Worm (Caenorhabditis elegans) whole organism, late embryonic: ENCODE results near the gene F13E9.15.
A peak's percentile ranks its signal among the peaks of the same experiment; 100 is the strongest.

ENCODE experiments used
- C08G9.2 ChIP-seq: sonication (generic microtip); optimal IDR thresholded peaks from 2 replicates; lab custom pipeline; 2016; ENCODE audit warnings: mild to moderate bottlenecking, missing genetic modification characterization, moderate library complexity, missing compliant biosample characterization
- C38D4.7 ChIP-seq: fragments of 200-800 bp; sonication (Bioruptor generic); optimal IDR thresholded peaks from 2 replicates; lab custom pipeline; 2018; ENCODE audit warnings: mild to moderate bottlenecking, missing genetic modification characterization, moderate library complexity, missing compliant biosample characterization
- F13H6.1 ChIP-seq: sonication (generic microtip); optimal IDR thresholded peaks from 2 replicates; lab custom pipeline; 2016; ENCODE audit warnings: missing genetic modification characterization, missing compliant biosample characterization
- K09A11.1 ChIP-seq: sonication (generic microtip); optimal IDR thresholded peaks from 2 replicates; lab custom pipeline; 2017; ENCODE audit warnings: antibody characterized with exemption, mild to moderate bottlenecking, missing genetic modification characterization, missing compliant biosample characterization; ENCODE audit not compliant: insufficient read depth
- Y22D7AL.16 ChIP-seq: sonication (generic microtip); optimal IDR thresholded peaks from 2 replicates; lab custom pipeline; 2016; ENCODE audit warnings: missing genetic modification characterization, missing compliant biosample characterization
- ahr-1 ChIP-seq: sonication (generic microtip); optimal IDR thresholded peaks from 2 replicates; lab custom pipeline; 2016; ENCODE audit warnings: missing genetic modification characterization, missing compliant biosample characterization
- ama-1 ChIP-seq: fragments of 150-350 bp; optimal IDR thresholded peaks from 2 replicates; lab custom pipeline; 2014
- ceh-14 ChIP-seq: sonication (generic microtip); optimal IDR thresholded peaks from 2 replicates; lab custom pipeline; 2016; ENCODE audit warnings: missing genotype, missing genetic modification characterization, missing compliant biosample characterization
- ceh-18 ChIP-seq: sonication (generic microtip); optimal IDR thresholded peaks from 2 replicates; lab custom pipeline; 2016; ENCODE audit warnings: missing genetic modification characterization, missing compliant biosample characterization
- ceh-19 ChIP-seq: fragments of 200-800 bp; sonication (Bioruptor generic); optimal IDR thresholded peaks from 2 replicates; lab custom pipeline; 2018; ENCODE audit warnings: mild to moderate bottlenecking, missing genetic modification characterization, missing compliant biosample characterization
- ceh-24 ChIP-seq: sonication (generic microtip); optimal IDR thresholded peaks from 2 replicates; lab custom pipeline; 2016; ENCODE audit warnings: mild to moderate bottlenecking, missing genetic modification characterization, missing compliant biosample characterization
- ceh-30 ChIP-seq: fragments of 150-350 bp; optimal IDR thresholded peaks from 2 replicates; lab custom pipeline; 2014; ENCODE audit warnings: missing biosample characterization, missing genetic modification characterization
- ceh-31 ChIP-seq: sonication (generic microtip); optimal IDR thresholded peaks from 2 replicates; lab custom pipeline; 2016; ENCODE audit warnings: missing genetic modification characterization, missing compliant biosample characterization
- ceh-34 ChIP-seq: sonication (generic microtip); optimal IDR thresholded peaks from 2 replicates; lab custom pipeline; 2016; ENCODE audit warnings: mild to moderate bottlenecking, missing genetic modification characterization, missing compliant biosample characterization
- ceh-45 ChIP-seq: fragments of 200-800 bp; sonication (Bioruptor generic); IDR thresholded peaks from 2 replicates; pipeline ENCODE4 v1.3.6; 2022; ENCODE audit warnings: missing genetic modification reagents, missing genetic modification characterization, missing compliant biosample characterization
- ceh-9 ChIP-seq: sonication (generic microtip); optimal IDR thresholded peaks from 2 replicates; lab custom pipeline; 2016; ENCODE audit warnings: mild to moderate bottlenecking, missing genetic modification characterization, inconsistent platforms, missing compliant biosample characterization
- dmd-4 ChIP-seq: sonication (generic microtip); optimal IDR thresholded peaks from 2 replicates; lab custom pipeline; 2016; ENCODE audit warnings: borderline replicate concordance, missing genetic modification characterization, missing compliant biosample characterization
- dve-1 ChIP-seq: sonication (generic microtip); optimal IDR thresholded peaks from 2 replicates; lab custom pipeline; 2017; ENCODE audit warnings: antibody characterized with exemption, mild to moderate bottlenecking, missing genetic modification characterization, missing compliant biosample characterization
- elt-4 ChIP-seq: sonication (generic microtip); optimal IDR thresholded peaks from 2 replicates; lab custom pipeline; 2016; ENCODE audit warnings: missing genetic modification characterization, missing compliant biosample characterization
- ets-4 ChIP-seq: sonication (generic microtip); optimal IDR thresholded peaks from 2 replicates; lab custom pipeline; 2016; ENCODE audit warnings: missing genetic modification characterization, missing compliant biosample characterization
- eyg-1 ChIP-seq: sonication (generic microtip); optimal IDR thresholded peaks from 2 replicates; lab custom pipeline; 2016; ENCODE audit warnings: missing genotype, missing genetic modification characterization, missing compliant biosample characterization
- fax-1 ChIP-seq: sonication (generic microtip); optimal IDR thresholded peaks from 2 replicates; lab custom pipeline; 2016; ENCODE audit warnings: missing genotype, missing genetic modification characterization, missing compliant biosample characterization
- fkh-10 ChIP-seq: fragments of 150-350 bp; optimal IDR thresholded peaks from 2 replicates; lab custom pipeline; 2014; ENCODE audit warnings: missing biosample characterization, missing genetic modification reagents, missing genetic modification characterization
- fkh-6 ChIP-seq: sonication (generic microtip); optimal IDR thresholded peaks from 2 replicates; lab custom pipeline; 2016; ENCODE audit warnings: missing genetic modification characterization, missing compliant biosample characterization
- hlh-13 ChIP-seq: fragments of 200-800 bp; sonication (Bioruptor generic); optimal IDR thresholded peaks from 2 replicates; lab custom pipeline; 2018; ENCODE audit warnings: mild to moderate bottlenecking, missing genetic modification characterization, missing compliant biosample characterization
- hlh-15 ChIP-seq: sonication (generic microtip); optimal IDR thresholded peaks from 2 replicates; lab custom pipeline; 2016; ENCODE audit warnings: missing genetic modification characterization, missing compliant biosample characterization
- hlh-30 ChIP-seq: sonication (generic microtip); optimal IDR thresholded peaks from 2 replicates; lab custom pipeline; 2017; ENCODE audit warnings: antibody characterized with exemption, missing genetic modification characterization, missing compliant biosample characterization; ENCODE audit not compliant: insufficient read depth
- hlh-6 ChIP-seq: sonication (generic microtip); optimal IDR thresholded peaks from 2 replicates; lab custom pipeline; 2016; ENCODE audit warnings: missing genotype, missing genetic modification characterization, missing compliant biosample characterization
- hlh-8 ChIP-seq: sonication (generic microtip); optimal IDR thresholded peaks from 2 replicates; lab custom pipeline; 2016; ENCODE audit warnings: missing genotype, missing genetic modification characterization, missing compliant biosample characterization
- madf-2 ChIP-seq: sonication (generic microtip); optimal IDR thresholded peaks from 2 replicates; lab custom pipeline; 2017; ENCODE audit warnings: missing genetic modification characterization, missing compliant biosample characterization
- nfya-1 ChIP-seq: sonication (generic microtip); optimal IDR thresholded peaks from 2 replicates; lab custom pipeline; 2017; ENCODE audit warnings: missing genetic modification characterization, mild to moderate bottlenecking, missing compliant biosample characterization, antibody characterized with exemption, moderate library complexity
- nhr-232 ChIP-seq: sonication (generic microtip); optimal IDR thresholded peaks from 2 replicates; lab custom pipeline; 2016; ENCODE audit warnings: missing genetic modification characterization, missing compliant biosample characterization
- pat-9 ChIP-seq: fragments of 200-800 bp; sonication (Bioruptor generic); optimal IDR thresholded peaks from 2 replicates; lab custom pipeline; 2018; ENCODE audit warnings: mild to moderate bottlenecking, missing genetic modification characterization, moderate library complexity, missing compliant biosample characterization
- pax-1 ChIP-seq: fragments of 150-350 bp; optimal IDR thresholded peaks from 2 replicates; lab custom pipeline; 2014; ENCODE audit warnings: missing biosample characterization, missing genetic modification characterization
- pha-2 ChIP-seq: sonication (generic microtip); optimal IDR thresholded peaks from 2 replicates; lab custom pipeline; 2017; ENCODE audit warnings: mild to moderate bottlenecking, missing genetic modification characterization, missing compliant biosample characterization
- pqm-1 ChIP-seq: sonication (generic microtip); optimal IDR thresholded peaks from 2 replicates; lab custom pipeline; 2016; ENCODE audit warnings: missing genetic modification characterization, missing compliant biosample characterization
- pros-1 ChIP-seq: fragments of 150-350 bp; optimal IDR thresholded peaks from 2 replicates; lab custom pipeline; 2014; ENCODE audit warnings: missing biosample characterization, missing genetic modification reagents, missing genetic modification characterization
- ref-2 ChIP-seq: sonication (generic microtip); optimal IDR thresholded peaks from 2 replicates; lab custom pipeline; 2016; ENCODE audit warnings: missing genetic modification characterization, missing compliant biosample characterization
- rnt-1 ChIP-seq: sonication (generic microtip); optimal IDR thresholded peaks from 2 replicates; lab custom pipeline; 2016; ENCODE audit warnings: missing genetic modification characterization, missing compliant biosample characterization
- sdc-2 ChIP-seq: sonication (generic microtip); optimal IDR thresholded peaks from 2 replicates; lab custom pipeline; 2016; ENCODE audit warnings: missing genotype, missing genetic modification characterization, missing compliant biosample characterization
- sox-2 ChIP-seq: fragments of 200-800 bp; sonication (Bioruptor generic); IDR thresholded peaks from 2 replicates; pipeline ENCODE4 v1.3.6; 2022; ENCODE audit warnings: missing genetic modification reagents, missing genetic modification characterization, missing compliant biosample characterization
- sox-4 ChIP-seq: sonication (generic microtip); optimal IDR thresholded peaks from 2 replicates; lab custom pipeline; 2017; ENCODE audit warnings: mild to moderate bottlenecking, missing genetic modification characterization, inconsistent platforms, missing compliant biosample characterization
- syd-9 ChIP-seq: sonication (generic microtip); optimal IDR thresholded peaks from 2 replicates; lab custom pipeline; 2016; ENCODE audit warnings: mild to moderate bottlenecking, missing genetic modification characterization, moderate library complexity, missing compliant biosample characterization
- tbx-2 ChIP-seq: sonication (generic microtip); optimal IDR thresholded peaks from 2 replicates; lab custom pipeline; 2016; ENCODE audit warnings: missing genetic modification characterization, missing compliant biosample characterization
- ttx-3 ChIP-seq: sonication (generic microtip); optimal IDR thresholded peaks from 2 replicates; lab custom pipeline; 2016; ENCODE audit warnings: missing genetic modification reagents, missing genetic modification characterization, missing compliant biosample characterization
- unc-3 ChIP-seq, 2 experiments: fragments of 200-800 bp in 1 of 2; sonication (Bioruptor generic) in 1 of 2; sonication (generic microtip) in 1 of 2; conservative IDR thresholded peaks in 1 of 2; optimal IDR thresholded peaks in 1 of 2; 2 replicates each; pipeline versions ENCODE4 v1.3.6 to Lab custom; 2016 to 2022; ENCODE audit warnings: missing compliant biosample characterization in 2 of 2, missing genetic modification characterization in 2 of 2, missing genetic modification reagents in 1 of 2
- unc-42 ChIP-seq: sonication (generic microtip); optimal IDR thresholded peaks from 2 replicates; lab custom pipeline; 2016; ENCODE audit warnings: missing genotype, missing genetic modification characterization, missing compliant biosample characterization
- unc-55 ChIP-seq: sonication (generic microtip); optimal IDR thresholded peaks from 2 replicates; lab custom pipeline; 2017; ENCODE audit warnings: missing biosample characterization, missing genetic modification reagents, missing genetic modification characterization

The F13E9.15 gene

ce11 chrIV:10935853-10936491 lies 46.3 kb upstream of the F13E9.15 start, which contains the start of gene lgg-2 (continued):
- TF ChIP-seq F13H6.1 (tag; lab: Kevin White, UChicago) (peak; percentile 26), elt-4 (tag; lab: Kevin White, UChicago) (no peak), dve-1 (tag; lab: Kevin White, UChicago) (no peak), ceh-34 (tag; lab: Kevin White, UChicago) (peak; percentile 85), C08G9.2 (tag; lab: Kevin White, UChicago) (peak; percentile 34), unc-55 (GFP tag; lab: Kevin White, UChicago) (peak; percentile 69), hlh-13 (no peak), sox-4 (tag; lab: Kevin White, UChicago) (no peak), hlh-30 (peak; percentile 100), Y22D7AL.16 (tag; lab: Kevin White, UChicago) (no peak), ceh-18 (tag; lab: Kevin White, UChicago) (peak; percentile 90), pha-2 (no peak), unc-42 (peak; percentile 61), syd-9 (tag; lab: Kevin White, UChicago) (no peak), nhr-232 (no peak), ref-2 (tag; lab: Kevin White, UChicago) (peak; percentile 61), ceh-45 (GFP tag; lab: Robert Waterston, UW) (no peak), C38D4.7 (GFP tag; lab: Kevin White, UChicago) (no peak)

ce11 chrIV:10935336-10935735 lies 45.7 kb upstream of the F13E9.15 start:
- peak; percentile 26 for TF ChIP-seq tbx-2
- no peak for TF ChIP-seq hlh-6
- no peak for TF ChIP-seq Y22D7AL.16 (tag; lab: Kevin White, UChicago)
- TF ChIP-seq pax-1 (tag; lab: Kevin White, UChicago), result no peak
- TF ChIP-seq pqm-1 (tag; lab: Kevin White, UChicago), result no peak
- TF ChIP-seq ceh-31 (tag; lab: Kevin White, UChicago), result peak; percentile 47
- TF ChIP-seq dmd-4, result no peak
- no peak for TF ChIP-seq ets-4 (tag; lab: Kevin White, UChicago)
- no peak for TF ChIP-seq eyg-1
- TF ChIP-seq pha-2, result no peak
- no peak for TF ChIP-seq ceh-19
- peak; percentile 50 for TF ChIP-seq nfya-1 (tag; lab: Kevin White, UChicago)
- no peak for TF ChIP-seq unc-3 (GFP tag; conservative IDR thresholded peaks at IDR 0.05; lab: Robert Waterston, UW)
- TF ChIP-seq unc-3 (tag; optimal IDR thresholded peaks at IDR 0.05; lab: Kevin White, UChicago), result no peak
- peak; percentile 37 for TF ChIP-seq ref-2 (tag; lab: Kevin White, UChicago)
- no peak for TF ChIP-seq ttx-3 (tag; lab: Kevin White, UChicago)
- TF ChIP-seq pat-9 (tag; lab: Kevin White, UChicago), result no peak
- no peak for TF ChIP-seq rnt-1 (tag; lab: Kevin White, UChicago)
- no peak for TF ChIP-seq ceh-24 (tag; lab: Kevin White, UChicago)
- TF ChIP-seq sox-4 (tag; lab: Kevin White, UChicago), result no peak
- no peak for TF ChIP-seq ceh-9 (tag; lab: Kevin White, UChicago)
- peak; percentile 43 for TF ChIP-seq pros-1 (tag; lab: Kevin White, UChicago)
- TF ChIP-seq ama-1 (lab: Kevin White, UChicago), result no peak
- no peak for TF ChIP-seq F13H6.1 (tag; lab: Kevin White, UChicago)
- peak; percentile 21 for TF ChIP-seq unc-42
- peak; percentile 28 for TF ChIP-seq hlh-8 (tag; lab: Kevin White, UChicago)
- TF ChIP-seq unc-55 (GFP tag; lab: Kevin White, UChicago), result peak; percentile 94
- TF ChIP-seq fkh-10 (GFP tag; lab: Kevin White, UChicago), result no peak
- TF ChIP-seq sox-2 (GFP tag; lab: Robert Waterston, UW), result no peak
- no peak for TF ChIP-seq dve-1 (tag; lab: Kevin White, UChicago)
- TF ChIP-seq ceh-14, result peak; percentile 8
- TF ChIP-seq madf-2 (tag; lab: Kevin White, UChicago), result no peak
- TF ChIP-seq sdc-2 (tag; lab: Kevin White, UChicago), result no peak
- TF ChIP-seq hlh-15 (tag; lab: Kevin White, UChicago), result no peak
- TF ChIP-seq C38D4.7 (GFP tag; lab: Kevin White, UChicago), result no peak
- no peak for TF ChIP-seq fkh-6 (tag; lab: Kevin White, UChicago)
- peak; percentile 75 for TF ChIP-seq ceh-18 (tag; lab: Kevin White, UChicago)
- TF ChIP-seq ceh-45 (GFP tag; lab: Robert Waterston, UW), result no peak
- peak; percentile 33 for TF ChIP-seq fax-1 (tag; lab: Kevin White, UChicago)
- no peak for TF ChIP-seq ahr-1 (tag; lab: Kevin White, UChicago)
- TF ChIP-seq ceh-30 (tag; lab: Kevin White, UChicago), result no peak
- TF ChIP-seq K09A11.1 (tag; lab: Kevin White, UChicago), result no peak
- peak; percentile 98 for TF ChIP-seq hlh-30
